Worm (Caenorhabditis elegans) whole organism, L4/young adult: ENCODE results near the gene ZK1098.3.

ENCODE experiments used
- W03F9.2 ChIP-seq: fragments of 150-350 bp; optimal IDR thresholded peaks from 2 replicates; lab custom pipeline; 2014; ENCODE audit warnings: missing biosample characterization, missing genetic modification characterization
- dao-5 ChIP-seq: sonication (generic microtip); optimal IDR thresholded peaks from 2 replicates; lab custom pipeline; 2016; ENCODE audit warnings: missing genotype, missing genetic modification characterization, moderate library complexity, missing compliant biosample characterization
- him-1 ChIP-seq: sonication (generic microtip); optimal IDR thresholded peaks from 2 replicates; lab custom pipeline; 2016; ENCODE audit warnings: missing genotype, missing genetic modification reagents, missing genetic modification characterization, missing compliant biosample characterization

- TF ChIP-seq dao-5 (tag; lab: Kevin White, UChicago) (no peak), him-1 (tag; lab: Kevin White, UChicago) (no peak), W03F9.2 (tag; lab: Kevin White, UChicago) (no peak)
Measured at ce11 chrIII:9583224-9583623, 44.7 kb upstream of the ZK1098.3 start.
